Worm (Caenorhabditis elegans) whole organism, L3 larva: ENCODE measurements around the gene F40F8.5.

ENCODE experiments used
- R02D3.7 ChIP-seq: fragments of 150-350 bp; optimal IDR thresholded peaks from 2 replicates; lab custom pipeline; 2014; ENCODE audit warnings: missing biosample characterization, missing genetic modification characterization
- fos-1 ChIP-seq: fragments of 150-350 bp; optimal IDR thresholded peaks from 2 replicates; lab custom pipeline; 2014; ENCODE audit warnings: missing biosample characterization, missing genetic modification characterization
- jun-1 ChIP-seq: fragments of 150-350 bp; optimal IDR thresholded peaks from 2 replicates; lab custom pipeline; 2014; ENCODE audit warnings: missing biosample characterization, missing genetic modification reagents, missing genetic modification characterization
- nfya-1 ChIP-seq: sonication (generic microtip); optimal IDR thresholded peaks from 2 replicates; lab custom pipeline; 2017; ENCODE audit warnings: missing genetic modification characterization, mild to moderate bottlenecking, missing compliant biosample characterization, antibody characterized with exemption, moderate library complexity; ENCODE audit not compliant: insufficient read depth
- nhr-11 ChIP-seq: fragments of 150-350 bp; optimal IDR thresholded peaks from 2 replicates; lab custom pipeline; 2014; ENCODE audit warnings: missing biosample characterization, missing genetic modification characterization
- nhr-25 ChIP-seq: sonication (generic microtip); optimal IDR thresholded peaks from 2 replicates; lab custom pipeline; 2017; ENCODE audit warnings: missing biosample characterization, missing genetic modification characterization
- skn-1 ChIP-seq: fragments of 150-350 bp; optimal IDR thresholded peaks from 2 replicates; lab custom pipeline; 2014; ENCODE audit warnings: missing biosample characterization, missing genetic modification characterization
- unc-62 ChIP-seq: fragments of 150-350 bp; sonication (generic microtip); optimal IDR thresholded peaks from 4 replicates; lab custom pipeline; 2014; ENCODE audit warnings: missing biosample characterization, missing genetic modification reagents, missing genetic modification characterization
- zag-1 ChIP-seq: fragments of 150-350 bp; optimal IDR thresholded peaks from 2 replicates; lab custom pipeline; 2014; ENCODE audit warnings: missing biosample characterization, missing genetic modification characterization

DNA sequence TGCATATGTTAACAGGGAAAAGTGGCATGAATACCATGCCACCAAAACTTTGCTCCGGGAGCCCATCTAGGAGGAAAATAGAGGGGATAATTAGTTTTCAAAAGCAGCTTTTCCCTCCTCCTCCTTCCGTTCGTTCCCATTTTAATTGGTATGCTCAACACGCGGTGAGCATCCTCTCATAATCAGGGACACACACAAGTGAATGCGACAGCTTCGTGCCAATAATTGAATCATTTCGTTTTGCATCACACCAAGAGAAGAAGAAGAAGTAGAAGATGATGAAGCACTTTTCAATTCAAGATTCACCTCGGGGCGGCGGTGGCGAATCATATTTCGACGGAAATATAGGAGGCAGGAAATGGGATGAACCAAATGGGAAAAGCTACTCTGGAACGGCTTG, 46.6 kb downstream of the F40F8.5 start:
- TF ChIP-seq R02D3.7 (tag; lab: Kevin White, UChicago): no peak
- no peak for TF ChIP-seq skn-1
- no peak for TF ChIP-seq jun-1 (tag; lab: Kevin White, UChicago)
- no peak for TF ChIP-seq zag-1 (tag; lab: Kevin White, UChicago)
- no peak for TF ChIP-seq fos-1
- no peak for TF ChIP-seq nhr-25 (tag; lab: Kevin White, UChicago)
- no peak for TF ChIP-seq unc-62
- no peak for TF ChIP-seq nhr-11 (tag; lab: Kevin White, UChicago)
- TF ChIP-seq nfya-1: no peak
